Fruit fly (Drosophila melanogaster) whole organism, embryonic: ENCODE data around the gene Rab39.
A peak's percentile ranks its signal among the peaks of the same experiment; 100 is the strongest.

Experiments
- Ada2b ChIP-seq: fragments of 200-800 bp; sonication (Bioruptor generic); IDR thresholded peaks from 2 replicates; pipeline ENCODE4 v1.3.6; 2022; ENCODE audit warnings: missing biosample characterization, missing genetic modification characterization
- Awh ChIP-seq: fragments of 200-800 bp; sonication (Bioruptor generic); IDR thresholded peaks from 2 replicates; pipeline ENCODE4, ENCODE4 v1.3.6; 2022; ENCODE audit warnings: missing biosample characterization, missing genetic modification characterization
- CG10209 ChIP-seq: fragments of 200-800 bp; sonication (Bioruptor generic); optimal IDR thresholded peaks from 3 replicates; lab custom pipeline; 2017; ENCODE audit warnings: missing biosample characterization, mild to moderate bottlenecking, missing genetic modification characterization, missing genetic modification reagents
- CG10462 ChIP-seq: fragments of 200-800 bp; sonication (Bioruptor generic); optimal IDR thresholded peaks from 2 replicates; lab custom pipeline; 2016; ENCODE audit warnings: missing biosample characterization, missing genetic modification characterization
- CG10959 ChIP-seq: fragments of 200-800 bp; sonication (Bioruptor generic); IDR thresholded peaks from 2 replicates; pipeline ENCODE4 v1.3.6; 2022; ENCODE audit warnings: missing biosample characterization, missing genetic modification characterization
- CG12299 ChIP-seq: fragments of 200-800 bp; sonication (Bioruptor generic); optimal IDR thresholded peaks from 2 replicates; lab custom pipeline; 2018; ENCODE audit warnings: missing biosample characterization, mild to moderate bottlenecking, missing genetic modification characterization
- CG18011 ChIP-seq: fragments of 200-800 bp; sonication (Bioruptor generic); optimal IDR thresholded peaks from 2 replicates; lab custom pipeline; 2017; ENCODE audit warnings: missing biosample characterization, missing genetic modification characterization, mild to moderate bottlenecking, moderate library complexity, missing genotype
- CG2712 ChIP-seq: fragments of 200-800 bp; optimal IDR thresholded peaks from 3 replicates; lab custom pipeline; 2019; ENCODE audit warnings: missing biosample characterization, mild to moderate bottlenecking, missing genetic modification characterization, moderate library complexity
- CG32532 ChIP-seq: fragments of 200-800 bp; sonication (Bioruptor generic); IDR thresholded peaks from 2 replicates; pipeline ENCODE4 v1.3.6; 2022; ENCODE audit warnings: missing biosample characterization, missing genetic modification characterization
- CG3726 ChIP-seq: fragments of 200-800 bp; sonication (Bioruptor generic); IDR thresholded peaks from 3 replicates; pipeline ENCODE4, ENCODE4 v1.3.6; 2022; ENCODE audit warnings: missing biosample characterization, missing genetic modification characterization
- CG4617 ChIP-seq: fragments of 200-800 bp; sonication (Bioruptor generic); optimal IDR thresholded peaks from 3 replicates; lab custom pipeline; 2016; ENCODE audit warnings: missing biosample characterization, missing genetic modification characterization, borderline replicate concordance
- CG4820 ChIP-seq: fragments of 200-800 bp; sonication (Bioruptor generic); optimal IDR thresholded peaks from 3 replicates; lab custom pipeline; 2016; ENCODE audit warnings: missing biosample characterization, missing genetic modification characterization
- CG5180 ChIP-seq: fragments of 200-800 bp; sonication (Bioruptor generic); optimal IDR thresholded peaks from 3 replicates; lab custom pipeline; 2017; ENCODE audit warnings: missing biosample characterization, missing genetic modification characterization, mild to moderate bottlenecking, moderate library complexity, missing genetic modification reagents
- CG6654 ChIP-seq: fragments of 200-800 bp; sonication (Bioruptor generic); optimal IDR thresholded peaks from 2 replicates; lab custom pipeline; 2017; ENCODE audit warnings: missing biosample characterization, mild to moderate bottlenecking, missing genetic modification characterization
- CG7963 ChIP-seq: fragments of 200-800 bp; sonication (Bioruptor generic); IDR thresholded peaks from 3 replicates; pipeline ENCODE4 v1.3.6; 2022; ENCODE audit warnings: missing biosample characterization, missing genetic modification characterization; ENCODE audit not compliant: partially characterized antibody
- CG8944 ChIP-seq: fragments of 200-800 bp; sonication (Bioruptor generic); optimal IDR thresholded peaks from 3 replicates; lab custom pipeline; 2016; ENCODE audit warnings: missing biosample characterization, missing genetic modification characterization
- D19B ChIP-seq: fragments of 200-800 bp; sonication (Bioruptor generic); optimal IDR thresholded peaks from 2 replicates; lab custom pipeline; 2017; ENCODE audit warnings: missing biosample characterization, mild to moderate bottlenecking, missing genetic modification characterization
- Dad ChIP-seq: fragments of 200-800 bp; sonication (Bioruptor generic); optimal IDR thresholded peaks from 3 replicates; lab custom pipeline; 2016; ENCODE audit warnings: missing biosample characterization, missing genetic modification characterization
- Dfd ChIP-seq, 2 experiments: fragments of >200 bp; optimal IDR thresholded peaks; 2 replicates each; lab custom pipeline; 2017; ENCODE audit warnings: missing biosample characterization in 2 of 2, missing genetic modification characterization in 2 of 2
- Doc2 ChIP-seq: fragments of 200-800 bp; sonication (Bioruptor generic); IDR thresholded peaks from 2 replicates; pipeline ENCODE4 v1.3.6; 2022; ENCODE audit warnings: missing biosample characterization, missing genetic modification characterization
- Elba2 ChIP-seq: fragments of 200-800 bp; sonication (Bioruptor generic); optimal IDR thresholded peaks from 3 replicates; lab custom pipeline; 2016; ENCODE audit warnings: missing biosample characterization, missing genetic modification characterization
- Ets65A ChIP-seq: fragments of 200-800 bp; sonication (Bioruptor generic); peaks from one replicate; lab custom pipeline; 2016; ENCODE audit warnings: missing biosample characterization, missing genetic modification characterization
- H15 ChIP-seq: fragments of 200-800 bp; sonication (Bioruptor generic); IDR thresholded peaks from 3 replicates; pipeline ENCODE4 v1.3.6; 2022; ENCODE audit warnings: missing biosample characterization, missing genetic modification characterization
- HmgZ ChIP-seq: fragments of 200-800 bp; sonication (Bioruptor generic); optimal IDR thresholded peaks from 2 replicates; lab custom pipeline; 2018; ENCODE audit warnings: missing biosample characterization, mild to moderate bottlenecking, missing genetic modification characterization
- MBD-R2 ChIP-seq: fragments of 200-800 bp; sonication (Bioruptor generic); IDR thresholded peaks from 2 replicates; pipeline ENCODE4 v1.3.6; 2022; ENCODE audit warnings: missing biosample characterization, missing genetic modification characterization
- Mad ChIP-seq: fragments of 200-800 bp; sonication (Bioruptor generic); optimal IDR thresholded peaks from 2 replicates; lab custom pipeline; 2016; ENCODE audit warnings: missing biosample characterization, missing genetic modification characterization
- Meics ChIP-seq: fragments of 200-800 bp; sonication (Bioruptor generic); optimal IDR thresholded peaks from 2 replicates; lab custom pipeline; 2017; ENCODE audit warnings: missing biosample characterization, mild to moderate bottlenecking, missing genetic modification characterization
- NFAT ChIP-seq: fragments of 200-800 bp; sonication (Bioruptor generic); IDR thresholded peaks from 2 replicates; pipeline ENCODE4 v1.3.6; 2022; ENCODE audit warnings: missing biosample characterization, missing genetic modification characterization
- NfI ChIP-seq: fragments of 200-800 bp; sonication (Bioruptor generic); optimal IDR thresholded peaks from 3 replicates; lab custom pipeline; 2018; ENCODE audit warnings: missing biosample characterization, mild to moderate bottlenecking, missing genetic modification characterization, moderate library complexity
- Optix ChIP-seq: fragments of 200-800 bp; sonication (Bioruptor generic); IDR thresholded peaks from 3 replicates; pipeline ENCODE4 v1.3.6; 2022; ENCODE audit warnings: missing biosample characterization, missing genetic modification characterization
- Ptx1 ChIP-seq: fragments of 200-800 bp; sonication (Bioruptor generic); IDR thresholded peaks from 2 replicates; pipeline ENCODE4 v1.3.6; 2022; ENCODE audit warnings: missing biosample characterization, missing genetic modification characterization
- Side ChIP-seq: fragments of 200-800 bp; sonication (Bioruptor generic); optimal IDR thresholded peaks from 2 replicates; lab custom pipeline; 2016; ENCODE audit warnings: missing biosample characterization, missing genetic modification characterization
- Ssrp ChIP-seq: fragments of 200-800 bp; sonication (Bioruptor generic); optimal IDR thresholded peaks from 2 replicates; lab custom pipeline; 2018; ENCODE audit warnings: missing biosample characterization, mild to moderate bottlenecking, missing genetic modification characterization, moderate library complexity
- cg ChIP-seq: fragments of 200-800 bp; sonication (Bioruptor generic); optimal IDR thresholded peaks from 3 replicates; lab custom pipeline; 2019; ENCODE audit warnings: missing biosample characterization, mild to moderate bottlenecking, missing genetic modification characterization, moderate library complexity
- croc ChIP-seq: fragments of 200-800 bp; sonication (Bioruptor generic); conservative IDR thresholded peaks from 3 replicates; pipeline ENCODE4 v1.3.6; 2022; ENCODE audit warnings: missing biosample characterization, missing genetic modification characterization
- danr ChIP-seq: fragments of 200-800 bp; sonication (Bioruptor generic); IDR thresholded peaks from 2 replicates; pipeline ENCODE4 v1.3.6; 2022; ENCODE audit warnings: missing biosample characterization, missing genetic modification characterization
- dm ChIP-seq: fragments of 200-800 bp; sonication (Bioruptor generic); optimal IDR thresholded peaks from 3 replicates; lab custom pipeline; 2016; ENCODE audit warnings: missing biosample characterization, missing genetic modification characterization
- esg ChIP-seq: fragments of 200-800 bp; sonication (Bioruptor generic); conservative IDR thresholded peaks from 2 replicates; pipeline ENCODE4 v1.3.6; 2022; ENCODE audit warnings: missing biosample characterization, missing genetic modification characterization
- gro ChIP-seq: fragments of 200-800 bp; sonication (Bioruptor generic); optimal IDR thresholded peaks from 2 replicates; lab custom pipeline; 2016; ENCODE audit warnings: missing biosample characterization, missing genetic modification characterization
- inv ChIP-seq: fragments of 200-800 bp; sonication (Bioruptor generic); IDR thresholded peaks from 2 replicates; pipeline ENCODE4 v1.3.6; 2022; ENCODE audit warnings: missing biosample characterization, missing genetic modification characterization; ENCODE audit not compliant: partially characterized antibody
- luna ChIP-seq: fragments of 200-800 bp; sonication (Bioruptor generic); optimal IDR thresholded peaks from 2 replicates; lab custom pipeline; 2016; ENCODE audit warnings: missing biosample characterization, missing genetic modification characterization
- nau ChIP-seq: fragments of 200-800 bp; sonication (Bioruptor generic); optimal IDR thresholded peaks from 3 replicates; lab custom pipeline; 2017; ENCODE audit warnings: missing biosample characterization, mild to moderate bottlenecking, missing genetic modification characterization, missing genetic modification reagents
- nerfin-2 ChIP-seq: fragments of 200-800 bp; sonication (Bioruptor generic); IDR thresholded peaks from 2 replicates; pipeline ENCODE4 v1.3.6; 2022; ENCODE audit warnings: missing biosample characterization, missing genetic modification characterization; ENCODE audit not compliant: partially characterized antibody
- nom ChIP-seq: fragments of 200-800 bp; sonication (Bioruptor generic); optimal IDR thresholded peaks from 2 replicates; lab custom pipeline; 2017; ENCODE audit warnings: missing biosample characterization, missing genetic modification characterization, mild to moderate bottlenecking, moderate library complexity, missing genetic modification reagents
- p53 ChIP-seq: fragments of 200-800 bp; sonication (Bioruptor generic); optimal IDR thresholded peaks from 2 replicates; lab custom pipeline; 2016; ENCODE audit warnings: missing biosample characterization, missing genetic modification characterization
- prd ChIP-seq, 3 experiments: fragments of >200 bp in 2 of 3; fragments of 200-800 bp in 1 of 3; sonication (Bioruptor generic) in 1 of 3; optimal IDR thresholded peaks in 2 of 3; IDR thresholded peaks in 1 of 3; 2 replicates in 2 of 3; 3 replicates in 1 of 3; pipeline versions ENCODE4 v1.3.6 to Lab custom; 2017 to 2022; ENCODE audit warnings: missing biosample characterization in 1 of 3, missing genetic modification characterization in 1 of 3
- slbo ChIP-seq: fragments of 200-800 bp; sonication (Bioruptor generic); IDR thresholded peaks from 2 replicates; pipeline ENCODE4 v1.3.6; 2022; ENCODE audit warnings: missing biosample characterization, missing genetic modification characterization
- stc ChIP-seq: fragments of 200-800 bp; sonication (Bioruptor generic); IDR thresholded peaks from 2 replicates; pipeline ENCODE4 v1.3.6; 2022; ENCODE audit warnings: missing biosample characterization, missing genetic modification characterization
- tap ChIP-seq: fragments of 200-800 bp; optimal IDR thresholded peaks from 3 replicates; lab custom pipeline; 2019; ENCODE audit warnings: missing biosample characterization, mild to moderate bottlenecking, missing genetic modification characterization, moderate library complexity
- toy ChIP-seq: fragments of 200-800 bp; sonication (Bioruptor generic); IDR thresholded peaks from 2 replicates; pipeline ENCODE4 v1.3.6; 2022; ENCODE audit warnings: missing biosample characterization, missing genetic modification characterization

Gene Rab39

dm6 chrX:7700239-7700793, 34.4 kb upstream of the Rab39 start (continued):
- TF ChIP-seq Meics (GFP tag; lab: Kevin White, UChicago) (peak; percentile 88), CG12299 (tag; lab: Kevin White, UChicago) (peak; percentile 77), CG4617 (GFP tag; lab: Kevin White, UChicago) (peak; percentile 70), gro (GFP tag; lab: Kevin White, UChicago) (peak; percentile 71), stc (GFP tag; lab: Robert Waterston, UW) (peak; percentile 86), D19B (GFP tag; lab: Kevin White, UChicago) (peak; percentile 80), p53 (GFP tag; lab: Kevin White, UChicago) (peak; percentile 63), Ada2b (GFP tag; lab: Robert Waterston, UW) (peak; percentile 96), Dad (GFP tag; lab: Kevin White, UChicago) (peak; percentile 74), CG5180 (peak; percentile 81), H15 (GFP tag; lab: Robert Waterston, UW) (peak; percentile 91), dm (GFP tag; lab: Kevin White, UChicago) (peak; percentile 83), cg (peak; percentile 2), Doc2 (peak; percentile 77), tap (peak; percentile 93), Awh (GFP tag; lab: Robert Waterston, UW) (peak; percentile 94), nom (GFP tag; lab: Kevin White, UChicago) (no peak), slbo (GFP tag; lab: Robert Waterston, UW) (peak; percentile 97), CG6654 (GFP tag; lab: Kevin White, UChicago) (peak; percentile 74), CG32532 (GFP tag; lab: Robert Waterston, UW) (peak; percentile 95), CG10462 (GFP tag; lab: Kevin White, UChicago) (peak; percentile 76), Elba2 (no peak), Ets65A (GFP tag; lab: Kevin White, UChicago) (peak; percentile 99), NFAT (GFP tag; lab: Robert Waterston, UW) (peak; percentile 93), danr (GFP tag; lab: Robert Waterston, UW) (peak; percentile 87), CG10209 (GFP tag; lab: Kevin White, UChicago) (peak; percentile 86), Optix (GFP tag; lab: Robert Waterston, UW) (peak; percentile 93), CG7963 (no peak), HmgZ (peak; percentile 94), croc (GFP tag; lab: Robert Waterston, UW) (peak; percentile 87), CG3726 (peak; percentile 88), CG2712 (tag; lab: Kevin White, UChicago) (peak; percentile 87), NfI (peak; percentile 93), Dfd (GFP tag; optimal IDR thresholded peaks at IDR 0.05; lab: Kevin White, UChicago) (no peak), Mad (GFP tag; lab: Kevin White, UChicago) (peak; percentile 82), Ptx1 (GFP tag; lab: Robert Waterston, UW) (peak; percentile 96), MBD-R2 (GFP tag; lab: Robert Waterston, UW) (peak; percentile 86), nerfin-2 (GFP tag; lab: Robert Waterston, UW) (no peak), prd (optimal IDR thresholded peaks at IDR 0.05; lab: Kevin White, UChicago) (no peak), prd (GFP tag; IDR thresholded peaks at IDR 0.05; lab: Robert Waterston, UW) (peak; percentile 96), toy (GFP tag; lab: Robert Waterston, UW) (peak; percentile 84), CG10959 (peak; percentile 85), CG4820 (GFP tag; lab: Kevin White, UChicago) (peak; percentile 91), CG18011 (GFP tag; lab: Kevin White, UChicago) (peak; percentile 71), CG8944 (GFP tag; lab: Kevin White, UChicago) (peak; percentile 94), nau (GFP tag; lab: Kevin White, UChicago) (peak; percentile 83), inv (no peak), Side (peak; percentile 71), Ssrp (tag; lab: Kevin White, UChicago) (peak; percentile 74), luna (no peak), esg (GFP tag; lab: Robert Waterston, UW) (peak; percentile 94)
